Worm (Caenorhabditis elegans) whole organism, late embryonic: ENCODE data around the gene ZK1240.11.

ENCODE experiments used
- F13H6.1 ChIP-seq: sonication (generic microtip); optimal IDR thresholded peaks from 2 replicates; lab custom pipeline; 2016; ENCODE audit warnings: missing genetic modification characterization, missing compliant biosample characterization
- K09A11.1 ChIP-seq: sonication (generic microtip); optimal IDR thresholded peaks from 2 replicates; lab custom pipeline; 2017; ENCODE audit warnings: antibody characterized with exemption, mild to moderate bottlenecking, missing genetic modification characterization, missing compliant biosample characterization; ENCODE audit not compliant: insufficient read depth
- T23F11.4 ChIP-seq: fragments of 200-800 bp; sonication (Bioruptor generic); optimal IDR thresholded peaks from 2 replicates; lab custom pipeline; 2018; ENCODE audit warnings: mild to moderate bottlenecking, missing genetic modification characterization, missing compliant biosample characterization
- ama-1 ChIP-seq: fragments of 150-350 bp; optimal IDR thresholded peaks from 2 replicates; lab custom pipeline; 2014
- ceh-18 ChIP-seq: sonication (generic microtip); optimal IDR thresholded peaks from 2 replicates; lab custom pipeline; 2016; ENCODE audit warnings: missing genetic modification characterization, missing compliant biosample characterization
- ceh-19 ChIP-seq: fragments of 200-800 bp; sonication (Bioruptor generic); optimal IDR thresholded peaks from 2 replicates; lab custom pipeline; 2018; ENCODE audit warnings: mild to moderate bottlenecking, missing genetic modification characterization, missing compliant biosample characterization
- ceh-2 ChIP-seq: sonication (generic microtip); optimal IDR thresholded peaks from 2 replicates; lab custom pipeline; 2016; ENCODE audit warnings: missing genotype, missing genetic modification characterization, missing compliant biosample characterization
- ceh-24 ChIP-seq: sonication (generic microtip); optimal IDR thresholded peaks from 2 replicates; lab custom pipeline; 2016; ENCODE audit warnings: mild to moderate bottlenecking, missing genetic modification characterization, missing compliant biosample characterization
- ceh-34 ChIP-seq: sonication (generic microtip); optimal IDR thresholded peaks from 2 replicates; lab custom pipeline; 2016; ENCODE audit warnings: mild to moderate bottlenecking, missing genetic modification characterization, missing compliant biosample characterization
- ceh-45 ChIP-seq: fragments of 200-800 bp; sonication (Bioruptor generic); IDR thresholded peaks from 2 replicates; pipeline ENCODE4 v1.3.6; 2022; ENCODE audit warnings: missing genetic modification reagents, missing genetic modification characterization, missing compliant biosample characterization
- ceh-9 ChIP-seq: sonication (generic microtip); optimal IDR thresholded peaks from 2 replicates; lab custom pipeline; 2016; ENCODE audit warnings: mild to moderate bottlenecking, missing genetic modification characterization, inconsistent platforms, missing compliant biosample characterization
- che-1 ChIP-seq: sonication (generic microtip); optimal IDR thresholded peaks from 2 replicates; lab custom pipeline; 2016; ENCODE audit warnings: mild to moderate bottlenecking, missing genetic modification characterization, missing compliant biosample characterization
- elt-2 ChIP-seq: sonication (generic microtip); optimal IDR thresholded peaks from 2 replicates; lab custom pipeline; 2016; ENCODE audit warnings: missing genetic modification reagents, missing genetic modification characterization, missing compliant biosample characterization
- ets-4 ChIP-seq: sonication (generic microtip); optimal IDR thresholded peaks from 2 replicates; lab custom pipeline; 2016; ENCODE audit warnings: missing genetic modification characterization, missing compliant biosample characterization
- eyg-1 ChIP-seq: sonication (generic microtip); optimal IDR thresholded peaks from 2 replicates; lab custom pipeline; 2016; ENCODE audit warnings: missing genotype, missing genetic modification characterization, missing compliant biosample characterization
- fax-1 ChIP-seq: sonication (generic microtip); optimal IDR thresholded peaks from 2 replicates; lab custom pipeline; 2016; ENCODE audit warnings: missing genotype, missing genetic modification characterization, missing compliant biosample characterization
- gmeb-2 ChIP-seq: sonication (generic microtip); optimal IDR thresholded peaks from 2 replicates; lab custom pipeline; 2016; ENCODE audit warnings: missing genetic modification characterization, inconsistent platforms, missing compliant biosample characterization
- hlh-30 ChIP-seq: sonication (generic microtip); optimal IDR thresholded peaks from 2 replicates; lab custom pipeline; 2017; ENCODE audit warnings: antibody characterized with exemption, missing genetic modification characterization, missing compliant biosample characterization; ENCODE audit not compliant: insufficient read depth
- hlh-8 ChIP-seq: sonication (generic microtip); optimal IDR thresholded peaks from 2 replicates; lab custom pipeline; 2016; ENCODE audit warnings: missing genotype, missing genetic modification characterization, missing compliant biosample characterization
- lim-6 ChIP-seq: sonication (generic microtip); optimal IDR thresholded peaks from 2 replicates; lab custom pipeline; 2016; ENCODE audit warnings: missing genetic modification characterization, missing compliant biosample characterization
- mec-3 ChIP-seq: sonication (generic microtip); optimal IDR thresholded peaks from 2 replicates; lab custom pipeline; 2016; ENCODE audit warnings: borderline replicate concordance, missing genetic modification characterization, missing compliant biosample characterization
- nhr-11 ChIP-seq: fragments of 150-350 bp; optimal IDR thresholded peaks from 2 replicates; lab custom pipeline; 2014; ENCODE audit warnings: missing biosample characterization, missing genetic modification characterization
- nhr-232 ChIP-seq: sonication (generic microtip); optimal IDR thresholded peaks from 2 replicates; lab custom pipeline; 2016; ENCODE audit warnings: missing genetic modification characterization, missing compliant biosample characterization
- pag-3 ChIP-seq: sonication (generic microtip); optimal IDR thresholded peaks from 2 replicates; lab custom pipeline; 2016; ENCODE audit warnings: missing compliant biosample characterization, missing genetic modification characterization, borderline replicate concordance
- pat-9 ChIP-seq: fragments of 200-800 bp; sonication (Bioruptor generic); optimal IDR thresholded peaks from 2 replicates; lab custom pipeline; 2018; ENCODE audit warnings: mild to moderate bottlenecking, missing genetic modification characterization, moderate library complexity, missing compliant biosample characterization
- pax-1 ChIP-seq: fragments of 150-350 bp; optimal IDR thresholded peaks from 2 replicates; lab custom pipeline; 2014; ENCODE audit warnings: missing biosample characterization, missing genetic modification characterization
- pha-4 ChIP-seq: fragments of 150-350 bp; optimal IDR thresholded peaks from 2 replicates; lab custom pipeline; 2018; ENCODE audit warnings: missing biosample characterization, missing genetic modification reagents, missing genetic modification characterization
- sox-2 ChIP-seq: fragments of 200-800 bp; sonication (Bioruptor generic); IDR thresholded peaks from 2 replicates; pipeline ENCODE4 v1.3.6; 2022; ENCODE audit warnings: missing genetic modification reagents, missing genetic modification characterization, missing compliant biosample characterization
- sox-4 ChIP-seq: sonication (generic microtip); optimal IDR thresholded peaks from 2 replicates; lab custom pipeline; 2017; ENCODE audit warnings: mild to moderate bottlenecking, missing genetic modification characterization, inconsistent platforms, missing compliant biosample characterization
- syd-9 ChIP-seq: sonication (generic microtip); optimal IDR thresholded peaks from 2 replicates; lab custom pipeline; 2016; ENCODE audit warnings: mild to moderate bottlenecking, missing genetic modification characterization, moderate library complexity, missing compliant biosample characterization
- ttx-3 ChIP-seq: sonication (generic microtip); optimal IDR thresholded peaks from 2 replicates; lab custom pipeline; 2016; ENCODE audit warnings: missing genetic modification reagents, missing genetic modification characterization, missing compliant biosample characterization
- unc-3 ChIP-seq, 2 experiments: fragments of 200-800 bp in 1 of 2; sonication (Bioruptor generic) in 1 of 2; sonication (generic microtip) in 1 of 2; conservative IDR thresholded peaks in 1 of 2; optimal IDR thresholded peaks in 1 of 2; 2 replicates each; pipeline versions ENCODE4 v1.3.6 to Lab custom; 2016 to 2022; ENCODE audit warnings: missing compliant biosample characterization in 2 of 2, missing genetic modification characterization in 2 of 2, missing genetic modification reagents in 1 of 2
- unc-42 ChIP-seq: sonication (generic microtip); optimal IDR thresholded peaks from 2 replicates; lab custom pipeline; 2016; ENCODE audit warnings: missing genotype, missing genetic modification characterization, missing compliant biosample characterization
- zip-5 ChIP-seq: sonication (generic microtip); optimal IDR thresholded peaks from 2 replicates; lab custom pipeline; 2016; ENCODE audit warnings: missing genetic modification characterization, missing compliant biosample characterization

The ZK1240.11 gene

ce11 chrII:2305507-2305906 lies 19.5 kb upstream of the ZK1240.11 start:
- TF ChIP-seq ama-1 (lab: Kevin White, UChicago): no peak
- TF ChIP-seq ceh-24 (tag; lab: Kevin White, UChicago): no peak
- TF ChIP-seq ceh-2: no peak
- TF ChIP-seq unc-42 (tag; lab: Kevin White, UChicago): no peak

- TF ChIP-seq ets-4 (tag; lab: Kevin White, UChicago): no peak
- TF ChIP-seq ttx-3 (tag; lab: Kevin White, UChicago): no peak
- no peak for TF ChIP-seq fax-1 (tag; lab: Kevin White, UChicago)
- TF ChIP-seq ceh-18 (tag; lab: Kevin White, UChicago): no peak
- no peak for TF ChIP-seq ceh-9 (tag; lab: Kevin White, UChicago)
- no peak for TF ChIP-seq syd-9
- no peak for TF ChIP-seq sox-2 (GFP tag; lab: Robert Waterston, UW)
- no peak for TF ChIP-seq F13H6.1 (tag; lab: Kevin White, UChicago)
- no peak for TF ChIP-seq zip-5
- no peak for TF ChIP-seq pax-1 (tag; lab: Kevin White, UChicago)
- no peak for TF ChIP-seq sox-4
- no peak for TF ChIP-seq ceh-34 (tag; lab: Kevin White, UChicago)
- TF ChIP-seq elt-2 (tag; lab: Kevin White, UChicago): no peak
- TF ChIP-seq pag-3: no peak
- no peak for TF ChIP-seq mec-3 (tag; lab: Kevin White, UChicago)
- no peak for TF ChIP-seq ceh-45 (GFP tag; lab: Robert Waterston, UW)
- TF ChIP-seq, all 69 proteins: peak for 0
Observed at ce11 chrII:2306741-2307140, 18.3 kb upstream of the ZK1240.11 start, which contains the start of gene B0281.3. Gene B0281.3 (plus strand): TSS chrII:2307041.

DNA sequence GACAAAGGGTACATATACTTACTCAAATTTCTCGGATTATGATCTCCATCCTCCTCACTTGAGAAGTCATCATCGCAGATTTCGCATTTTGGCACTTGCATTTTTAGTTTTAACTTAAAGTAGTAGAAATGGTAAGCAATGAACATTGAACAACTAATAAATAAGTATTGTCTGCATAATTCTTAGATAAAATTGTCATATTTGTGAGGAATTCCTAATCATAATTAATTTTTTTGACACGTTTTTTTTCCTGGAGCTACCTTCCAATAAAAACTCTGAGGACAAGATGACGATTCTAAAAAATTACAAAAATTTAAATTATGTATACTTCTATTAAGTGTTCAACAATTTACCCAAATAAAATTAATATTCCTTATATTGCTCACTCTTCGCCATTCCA lies 12.3 kb upstream of the ZK1240.11 start, which contains the start of the genes trim-21 and B0281.1:
TSS of gene trim-21 (minus strand) at position 101 of the 400 bp plus-strand sequence.
TSS of gene B0281.1 (plus strand) at position 321 of the 400 bp plus-strand sequence.
- TF ChIP-seq hlh-8 (tag; lab: Kevin White, UChicago) (no peak), ceh-18 (tag; lab: Kevin White, UChicago) (no peak), nhr-11 (tag; lab: Kevin White, UChicago) (no peak), fax-1 (tag; lab: Kevin White, UChicago) (no peak), K09A11.1 (tag; lab: Kevin White, UChicago) (no peak), gmeb-2 (tag; lab: Kevin White, UChicago) (no peak), lim-6 (tag; lab: Kevin White, UChicago) (no peak), ets-4 (tag; lab: Kevin White, UChicago) (no peak), eyg-1 (no peak), nhr-232 (no peak), pat-9 (tag; lab: Kevin White, UChicago) (no peak), che-1 (tag; lab: Kevin White, UChicago) (no peak), ceh-19 (GFP tag; lab: Kevin White, UChicago) (no peak), unc-3 (GFP tag; conservative IDR thresholded peaks at IDR 0.05; lab: Robert Waterston, UW) (no peak), unc-3 (tag; optimal IDR thresholded peaks at IDR 0.05; lab: Kevin White, UChicago) (no peak)

ce11 chrII:2317883-2318357 lies 7.1 kb upstream of the ZK1240.11 start, which contains the start of the genes ZK1240.5 and ZK1240.9:
Gene ZK1240.5 (minus strand): TSS chrII:2317933.
Gene ZK1240.9 (plus strand): TSS chrII:2318189.
- no peak for TF ChIP-seq T23F11.4 (GFP tag; lab: Kevin White, UChicago)
- no peak for TF ChIP-seq unc-42 (tag; lab: Kevin White, UChicago)
- no peak for TF ChIP-seq pha-4 (tag; lab: Kevin White, UChicago)
- TF ChIP-seq nhr-11 (tag; lab: Kevin White, UChicago): no peak
- no peak for TF ChIP-seq hlh-30 (tag; lab: Kevin White, UChicago)
